Fruit fly (Drosophila melanogaster): ENCODE measurements around the gene Agpat3.

Agpat3 gene

DNA sequence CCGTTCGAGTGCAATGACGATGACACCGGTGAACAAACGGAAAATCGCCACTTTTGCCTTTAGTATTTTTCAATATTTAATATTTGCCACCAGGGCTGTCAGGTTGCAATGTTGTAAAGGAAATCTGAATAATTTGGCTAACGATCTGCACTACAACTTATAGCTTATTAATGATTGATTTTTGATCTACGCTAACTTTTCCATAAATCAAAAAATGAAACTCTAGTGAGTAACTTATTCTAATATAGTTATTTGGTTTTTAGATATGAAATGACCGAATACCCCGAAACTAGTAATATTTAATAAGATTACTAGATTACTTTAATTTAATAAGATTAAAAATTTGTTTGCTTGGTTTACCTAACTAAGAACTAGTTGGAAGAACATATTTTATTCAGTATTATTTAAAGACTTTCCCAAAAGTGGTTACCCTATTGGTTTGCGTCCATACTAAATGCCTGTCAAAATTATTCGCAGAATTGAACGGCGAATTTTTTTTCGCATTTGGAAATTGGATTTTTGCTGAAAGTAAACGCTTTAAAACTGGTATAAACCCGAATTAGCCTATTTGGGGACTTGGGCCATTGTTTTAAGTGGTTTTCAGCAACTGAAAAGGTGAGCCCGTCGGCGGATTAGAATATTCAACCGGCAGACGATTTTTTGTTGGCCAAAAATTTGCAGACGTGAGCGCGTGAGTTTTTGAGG, at the start of gene Agpat3, which contains the start of gene RAF2:
Gene Agpat3, minus strand, starts transcription at position 78 of the 705 bp plus-strand sequence.
Gene RAF2, plus strand, starts transcription at position 448 of the 705 bp plus-strand sequence.
- TF ChIP-seq Ets98B (GFP tag; IDR thresholded peaks at IDR 0.05), result no peak
- TF ChIP-seq rn (GFP tag; IDR thresholded peaks at IDR 0.05), result 0 out of 2 replicates have a peak, but pooled peaks have one; percentile 13
- TF ChIP-seq CG8159 (tag; optimal IDR thresholded peaks at IDR 0.05), result peak; percentile 48
- TF ChIP-seq CG9948 (tag; optimal IDR thresholded peaks at IDR 0.05), result peak; percentile 35
- TF ChIP-seq CG12605 (GFP tag; IDR thresholded peaks at IDR 0.05), result 0 out of 2 replicates have a peak, but pooled peaks have one; percentile 5
- TF ChIP-seq CG34367 (tag; optimal IDR thresholded peaks at IDR 0.05), result no peak
- peak; percentile 55 for TF ChIP-seq CG15710 (tag; optimal IDR thresholded peaks at IDR 0.05)
- TF ChIP-seq CG8301 (tag; optimal IDR thresholded peaks at IDR 0.05), result no peak
- TF ChIP-seq CG4496 (GFP tag; IDR thresholded peaks at IDR 0.05), result no peak; the same call in 2 of the 3 replicates
- TF ChIP-seq CG17806 (tag; optimal IDR thresholded peaks at IDR 0.05), result peak; percentile 34

DNA sequence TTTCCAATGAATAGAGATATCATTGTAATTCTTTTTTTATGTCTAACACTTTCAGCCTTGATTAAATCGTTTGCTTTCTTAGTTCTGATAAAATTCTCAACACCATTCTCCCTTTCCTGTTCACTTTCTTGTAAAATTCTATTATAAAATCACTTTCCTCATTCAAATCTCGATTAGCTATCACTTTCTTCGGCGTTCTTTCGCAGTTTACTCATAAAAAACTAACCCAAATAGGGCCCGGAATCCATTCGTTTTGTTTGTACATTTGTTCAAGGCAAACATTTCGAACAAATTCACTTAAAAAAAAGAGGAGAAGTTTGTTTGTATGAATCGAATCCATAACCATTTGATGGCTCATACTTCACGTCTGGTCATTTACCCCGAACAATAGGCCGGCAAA, 47.8 kb upstream of the Agpat3 start:
- TF ChIP-seq CG8159 (tag; optimal IDR thresholded peaks at IDR 0.05) (no peak), CG12605 (GFP tag; IDR thresholded peaks at IDR 0.05) (no peak), CG10348 (GFP tag; IDR thresholded peaks at IDR 0.05) (no peak), CG17806 (tag; optimal IDR thresholded peaks at IDR 0.05) (no peak), CG8301 (tag; optimal IDR thresholded peaks at IDR 0.05) (no peak), CG15710 (tag; optimal IDR thresholded peaks at IDR 0.05) (no peak), CG14655 (GFP tag; optimal IDR thresholded peaks at IDR 0.05) (no peak), rn (GFP tag; IDR thresholded peaks at IDR 0.05) (no peak), gl (tag; optimal IDR thresholded peaks at IDR 0.05) (no peak), Snoo (tag; optimal IDR thresholded peaks at IDR 0.05) (no peak), CG32121 (GFP tag; IDR thresholded peaks at IDR 0.05) (no peak), CG4496 (GFP tag; IDR thresholded peaks at IDR 0.05) (no peak), fd96Ca (GFP tag; IDR thresholded peaks at IDR 0.05) (no peak)

DNA sequence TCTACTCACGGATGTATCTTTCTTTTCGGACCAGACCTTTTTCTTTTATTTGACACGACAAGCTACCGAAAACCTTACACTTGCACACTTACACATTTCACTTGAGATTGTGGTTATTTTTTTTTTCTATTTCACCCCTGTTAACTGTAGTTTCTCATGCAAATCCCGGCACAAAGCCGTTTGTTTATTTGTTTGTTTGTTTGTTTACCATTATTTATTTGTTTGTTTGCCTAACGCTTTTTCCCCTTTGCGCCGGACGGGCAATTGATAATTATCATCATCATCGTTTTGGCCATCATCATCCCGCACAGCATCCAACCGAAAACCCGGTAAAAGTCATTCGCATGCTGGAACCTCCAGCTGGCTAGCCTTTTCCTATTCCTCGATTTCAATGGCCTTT, 45.3 kb upstream of the Agpat3 start:
- TF ChIP-seq CG10348 (GFP tag; IDR thresholded peaks at IDR 0.05) (no peak), Ets98B (GFP tag; IDR thresholded peaks at IDR 0.05) (no peak), CG12605 (GFP tag; IDR thresholded peaks at IDR 0.05) (no peak), EcR (GFP tag; optimal IDR thresholded peaks at IDR 0.05) (no peak), gl (tag; optimal IDR thresholded peaks at IDR 0.05) (no peak), Pif1A (GFP tag; optimal IDR thresholded peaks at IDR 0.05) (no peak), fd96Ca (GFP tag; IDR thresholded peaks at IDR 0.05) (no peak), CG17806 (tag; optimal IDR thresholded peaks at IDR 0.05) (no peak), rn (GFP tag; IDR thresholded peaks at IDR 0.05) (no peak), CG9948 (tag; optimal IDR thresholded peaks at IDR 0.05) (no peak), CG15710 (tag; optimal IDR thresholded peaks at IDR 0.05) (no peak), D1 (tag; optimal IDR thresholded peaks at IDR 0.05) (no peak), CG4496 (GFP tag; IDR thresholded peaks at IDR 0.05) (no peak), CG8301 (tag; optimal IDR thresholded peaks at IDR 0.05) (no peak), Snoo (tag; optimal IDR thresholded peaks at IDR 0.05) (no peak), Pif1B (GFP tag; optimal IDR thresholded peaks at IDR 0.05) (no peak), CG8159 (tag; optimal IDR thresholded peaks at IDR 0.05) (no peak), CG13204 (GFP tag; optimal IDR thresholded peaks at IDR 0.05) (no peak)

DNA sequence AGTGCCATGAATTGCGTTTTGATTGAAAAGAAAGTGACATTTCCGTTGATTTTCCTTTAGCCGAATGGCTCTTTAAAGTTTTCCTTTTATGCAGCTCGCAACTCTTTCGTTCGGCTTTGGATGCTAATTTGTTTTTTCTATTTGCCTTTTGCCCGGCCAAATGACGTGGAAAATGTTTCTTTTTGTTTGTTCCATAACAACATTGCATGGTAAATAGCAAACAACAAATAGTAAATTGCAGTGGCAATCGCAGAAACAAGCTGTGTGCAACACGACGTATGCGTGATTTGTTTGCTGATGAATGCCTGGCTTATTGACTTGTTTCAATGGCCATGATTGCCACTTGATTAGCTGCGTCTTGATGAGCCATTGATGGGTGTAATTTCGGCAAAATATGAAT, 43.7 kb upstream of the Agpat3 start:
- no peak for TF ChIP-seq CG4496 (GFP tag; IDR thresholded peaks at IDR 0.05)
- no peak for TF ChIP-seq CG17806 (tag; optimal IDR thresholded peaks at IDR 0.05)
- TF ChIP-seq CG8301 (tag; optimal IDR thresholded peaks at IDR 0.05), result no peak
- TF ChIP-seq CG15710 (tag; optimal IDR thresholded peaks at IDR 0.05), result no peak
- no peak for TF ChIP-seq CG10348 (GFP tag; IDR thresholded peaks at IDR 0.05)
- TF ChIP-seq gl (tag; optimal IDR thresholded peaks at IDR 0.05), result no peak
- TF ChIP-seq Ets98B (GFP tag; IDR thresholded peaks at IDR 0.05), result no peak
- TF ChIP-seq Snoo (tag; optimal IDR thresholded peaks at IDR 0.05), result no peak
- TF ChIP-seq CG34367 (tag; optimal IDR thresholded peaks at IDR 0.05), result no peak
- TF ChIP-seq Pif1A (GFP tag; optimal IDR thresholded peaks at IDR 0.05), result no peak
- TF ChIP-seq EcR (GFP tag; optimal IDR thresholded peaks at IDR 0.05), result no peak
- TF ChIP-seq CG9948 (tag; optimal IDR thresholded peaks at IDR 0.05), result no peak
- TF ChIP-seq CG14655 (GFP tag; optimal IDR thresholded peaks at IDR 0.05), result no peak
- TF ChIP-seq rn (GFP tag; IDR thresholded peaks at IDR 0.05), result no peak
- no peak for TF ChIP-seq CG13204 (GFP tag; optimal IDR thresholded peaks at IDR 0.05)
- TF ChIP-seq Pif1B (GFP tag; optimal IDR thresholded peaks at IDR 0.05), result no peak

DNA sequence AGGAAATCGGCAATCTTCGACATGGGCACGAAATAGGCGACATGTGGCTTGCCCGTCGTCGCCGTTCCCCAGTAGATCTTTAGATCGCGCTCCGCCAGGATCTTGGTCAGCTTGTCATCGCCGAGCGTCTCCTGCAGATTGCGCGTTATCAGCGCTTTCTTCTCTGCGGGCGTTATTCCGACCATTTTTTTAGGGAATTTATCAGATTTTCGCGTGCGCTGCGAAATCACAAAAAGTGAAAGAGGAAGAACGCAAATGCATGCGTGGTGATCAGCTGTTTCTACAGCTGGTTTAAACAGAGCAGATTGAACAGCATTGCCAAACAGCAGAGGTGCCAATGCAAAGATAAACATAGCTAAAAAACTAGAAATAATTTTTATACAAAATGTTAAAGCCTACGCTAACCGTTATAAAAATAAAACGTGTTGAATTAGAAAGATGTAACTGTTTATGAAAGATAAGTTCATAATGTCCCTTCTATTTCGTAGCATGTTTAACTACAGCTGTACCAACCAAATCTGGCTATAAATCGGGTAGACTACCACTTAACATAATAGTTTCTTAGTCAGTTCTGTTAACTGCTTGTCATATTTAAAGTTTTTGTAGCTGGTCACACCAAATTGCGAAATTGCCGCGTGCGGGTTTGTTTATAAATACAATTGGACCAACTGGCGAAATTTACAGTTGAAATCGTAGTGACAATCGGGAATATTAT, 33.5 kb upstream of the Agpat3 start, which contains the start of the genes TyrRS and CG33158:
Gene TyrRS, minus strand, starts transcription at position 244 of the 715 bp plus-strand sequence.
Gene CG33158, plus strand, starts transcription at position 539 of the 715 bp plus-strand sequence.
- TF ChIP-seq CG14655 (GFP tag; optimal IDR thresholded peaks at IDR 0.05) (no peak), CG32121 (GFP tag; IDR thresholded peaks at IDR 0.05) (no peak), CG12605 (GFP tag; IDR thresholded peaks at IDR 0.05) (no peak), CG15710 (tag; optimal IDR thresholded peaks at IDR 0.05) (no peak), CG10348 (GFP tag; IDR thresholded peaks at IDR 0.05) (no peak), EcR (GFP tag; optimal IDR thresholded peaks at IDR 0.05) (no peak), fd96Ca (GFP tag; IDR thresholded peaks at IDR 0.05) (no peak), CG34367 (tag; optimal IDR thresholded peaks at IDR 0.05) (no peak), D1 (tag; optimal IDR thresholded peaks at IDR 0.05) (no peak), CG8159 (tag; optimal IDR thresholded peaks at IDR 0.05) (no peak), CG4496 (GFP tag; IDR thresholded peaks at IDR 0.05) (no peak), CG9948 (tag; optimal IDR thresholded peaks at IDR 0.05) (no peak), CG13204 (GFP tag; optimal IDR thresholded peaks at IDR 0.05) (no peak)
